Worm (Caenorhabditis elegans): ENCODE measurements around the gene C06E1.7.

The C06E1.7 gene

ce11 chrIII:8596692-8597091 lies 3.2 kb upstream of the C06E1.7 start:
- TF ChIP-seq klf-2 (GFP tag; conservative IDR thresholded peaks at IDR 0.05) (no peak), ref-1 (GFP tag; conservative IDR thresholded peaks at IDR 0.05) (no peak), T22C8.4 (GFP tag; IDR thresholded peaks at IDR 0.05) (no peak), flt-1 (GFP tag; IDR thresholded peaks at IDR 0.05) (no peak), cog-1 (tag; optimal IDR thresholded peaks at IDR 0.05) (no peak), med-1 (GFP tag; optimal IDR thresholded peaks at IDR 0.05; ENCODE audit: insufficient read depth) (no peak), tab-1 (GFP tag; IDR thresholded peaks at IDR 0.05) (no peak), ztf-23 (GFP tag; IDR thresholded peaks at IDR 0.05) (no peak), ztf-29 (GFP tag; IDR thresholded peaks at IDR 0.05) (no peak)

ce11 chrIII:8594088-8594487 lies 568 bp upstream of the C06E1.7 start:
- TF ChIP-seq ztf-23 (GFP tag; IDR thresholded peaks at IDR 0.05) (no peak), T22C8.4 (GFP tag; IDR thresholded peaks at IDR 0.05) (no peak), klf-2 (GFP tag; conservative IDR thresholded peaks at IDR 0.05) (no peak), ref-1 (GFP tag; conservative IDR thresholded peaks at IDR 0.05) (no peak), flt-1 (GFP tag; IDR thresholded peaks at IDR 0.05) (no peak), med-1 (GFP tag; optimal IDR thresholded peaks at IDR 0.05; ENCODE audit: insufficient read depth) (no peak)

ce11 chrIII:8590882-8591281 lies 2.6 kb downstream of the C06E1.7 start, which contains the start of gene fipr-16:
fipr-16 (minus strand) TSS chrIII:8590982.
- no peak for TF ChIP-seq ztf-29 (GFP tag; IDR thresholded peaks at IDR 0.05)
- no peak for TF ChIP-seq flt-1 (GFP tag; IDR thresholded peaks at IDR 0.05)
- TF ChIP-seq ref-1 (GFP tag; conservative IDR thresholded peaks at IDR 0.05) = no peak
- TF ChIP-seq T22C8.4 (GFP tag; IDR thresholded peaks at IDR 0.05) = no peak
- no peak for TF ChIP-seq cog-1 (tag; optimal IDR thresholded peaks at IDR 0.05)
- no peak for TF ChIP-seq tab-1 (GFP tag; IDR thresholded peaks at IDR 0.05)
- TF ChIP-seq ztf-23 (GFP tag; IDR thresholded peaks at IDR 0.05) = no peak
- TF ChIP-seq klf-2 (GFP tag; conservative IDR thresholded peaks at IDR 0.05) = no peak
- no peak for TF ChIP-seq med-1 (GFP tag; optimal IDR thresholded peaks at IDR 0.05; ENCODE audit: insufficient read depth)

ce11 chrIII:8589195-8589594 lies 4.3 kb downstream of the C06E1.7 start, which contains the start of gene fip-3:
fip-3 (minus strand) TSS chrIII:8589488.
- no peak for TF ChIP-seq cog-1 (tag; optimal IDR thresholded peaks at IDR 0.05)
- no peak for TF ChIP-seq tab-1 (GFP tag; IDR thresholded peaks at IDR 0.05)
- TF ChIP-seq ref-1 (GFP tag; conservative IDR thresholded peaks at IDR 0.05) = no peak
- no peak for TF ChIP-seq T22C8.4 (GFP tag; IDR thresholded peaks at IDR 0.05)
- TF ChIP-seq med-1 (GFP tag; optimal IDR thresholded peaks at IDR 0.05; ENCODE audit: insufficient read depth) = no peak
- no peak for TF ChIP-seq ztf-23 (GFP tag; IDR thresholded peaks at IDR 0.05)
- no peak for TF ChIP-seq ztf-29 (GFP tag; IDR thresholded peaks at IDR 0.05)
- TF ChIP-seq klf-2 (GFP tag; conservative IDR thresholded peaks at IDR 0.05) = no peak
- no peak for TF ChIP-seq flt-1 (GFP tag; IDR thresholded peaks at IDR 0.05)

- TF ChIP-seq klf-2 (GFP tag; conservative IDR thresholded peaks at IDR 0.05) = no peak
- TF ChIP-seq ref-1 (GFP tag; conservative IDR thresholded peaks at IDR 0.05) = no peak
- no peak for TF ChIP-seq med-1 (GFP tag; optimal IDR thresholded peaks at IDR 0.05; ENCODE audit: insufficient read depth)
- TF ChIP-seq flt-1 (GFP tag; IDR thresholded peaks at IDR 0.05) = no peak
- TF ChIP-seq ztf-23 (GFP tag; IDR thresholded peaks at IDR 0.05) = no peak
- no peak for TF ChIP-seq ztf-29 (GFP tag; IDR thresholded peaks at IDR 0.05)
Measured at ce11 chrIII:8588592-8589153, 4.8 kb downstream of the C06E1.7 start, which contains the start of gene glr-1. glr-1 (minus strand) TSS chrIII:8588642.

- no peak for TF ChIP-seq tab-1 (GFP tag; IDR thresholded peaks at IDR 0.05)
- TF ChIP-seq cog-1 (tag; optimal IDR thresholded peaks at IDR 0.05) = no peak
- TF ChIP-seq med-1 (GFP tag; optimal IDR thresholded peaks at IDR 0.05; ENCODE audit: insufficient read depth) = no peak
- no peak for TF ChIP-seq klf-2 (GFP tag; conservative IDR thresholded peaks at IDR 0.05)
- no peak for TF ChIP-seq T22C8.4 (GFP tag; IDR thresholded peaks at IDR 0.05)
- no peak for TF ChIP-seq ztf-29 (GFP tag; IDR thresholded peaks at IDR 0.05)
- TF ChIP-seq flt-1 (GFP tag; IDR thresholded peaks at IDR 0.05) = no peak
- TF ChIP-seq ref-1 (GFP tag; conservative IDR thresholded peaks at IDR 0.05) = no peak
- no peak for TF ChIP-seq ztf-23 (GFP tag; IDR thresholded peaks at IDR 0.05)
Measured at ce11 chrIII:8580802-8581201, 12.7 kb downstream of the C06E1.7 start, which contains the start of gene doxa-1. doxa-1 (plus strand) TSS chrIII:8581102.

- no peak for TF ChIP-seq tab-1 (GFP tag; IDR thresholded peaks at IDR 0.05)
- TF ChIP-seq klf-2 (GFP tag; conservative IDR thresholded peaks at IDR 0.05) = no peak
- TF ChIP-seq ref-1 (GFP tag; conservative IDR thresholded peaks at IDR 0.05) = no peak
- no peak for TF ChIP-seq T22C8.4 (GFP tag; IDR thresholded peaks at IDR 0.05)
- TF ChIP-seq cog-1 (tag; optimal IDR thresholded peaks at IDR 0.05) = no peak
Measured at ce11 chrIII:8579367-8579766, 14.2 kb downstream of the C06E1.7 start.

ce11 chrIII:8578381-8578780 lies 15.1 kb downstream of the C06E1.7 start:
- no peak for TF ChIP-seq klf-2 (GFP tag; conservative IDR thresholded peaks at IDR 0.05)
- TF ChIP-seq tab-1 (GFP tag; IDR thresholded peaks at IDR 0.05) = no peak
- no peak for TF ChIP-seq flt-1 (GFP tag; IDR thresholded peaks at IDR 0.05)
- no peak for TF ChIP-seq ztf-29 (GFP tag; IDR thresholded peaks at IDR 0.05)
- TF ChIP-seq ref-1 (GFP tag; conservative IDR thresholded peaks at IDR 0.05) = no peak
- TF ChIP-seq med-1 (GFP tag; optimal IDR thresholded peaks at IDR 0.05; ENCODE audit: insufficient read depth) = no peak
- TF ChIP-seq ztf-23 (GFP tag; IDR thresholded peaks at IDR 0.05) = no peak
- TF ChIP-seq T22C8.4 (GFP tag; IDR thresholded peaks at IDR 0.05) = no peak
- TF ChIP-seq cog-1 (tag; optimal IDR thresholded peaks at IDR 0.05) = no peak

ce11 chrIII:8577534-8577933 lies 16.0 kb downstream of the C06E1.7 start:
- no peak for TF ChIP-seq ref-1 (GFP tag; conservative IDR thresholded peaks at IDR 0.05)
- TF ChIP-seq cog-1 (tag; optimal IDR thresholded peaks at IDR 0.05) = no peak
- no peak for TF ChIP-seq tab-1 (GFP tag; IDR thresholded peaks at IDR 0.05)
- no peak for TF ChIP-seq ztf-23 (GFP tag; IDR thresholded peaks at IDR 0.05)
- no peak for TF ChIP-seq flt-1 (GFP tag; IDR thresholded peaks at IDR 0.05)
- no peak for TF ChIP-seq med-1 (GFP tag; optimal IDR thresholded peaks at IDR 0.05; ENCODE audit: insufficient read depth)
- no peak for TF ChIP-seq T22C8.4 (GFP tag; IDR thresholded peaks at IDR 0.05)
- no peak for TF ChIP-seq klf-2 (GFP tag; conservative IDR thresholded peaks at IDR 0.05)
- no peak for TF ChIP-seq ztf-29 (GFP tag; IDR thresholded peaks at IDR 0.05)

All from whole organism, midembryonic.